Worm (Caenorhabditis elegans): ENCODE results near the gene F59B1.4.
A peak's percentile ranks its signal among the peaks of the same experiment; 100 is the strongest.
"Not testable (repeated sequence)": the region's sequence is repeated elsewhere in the genome, so short reads cannot be mapped to it uniquely, and the experiment has no call there.

F59B1.4 gene

DNA sequence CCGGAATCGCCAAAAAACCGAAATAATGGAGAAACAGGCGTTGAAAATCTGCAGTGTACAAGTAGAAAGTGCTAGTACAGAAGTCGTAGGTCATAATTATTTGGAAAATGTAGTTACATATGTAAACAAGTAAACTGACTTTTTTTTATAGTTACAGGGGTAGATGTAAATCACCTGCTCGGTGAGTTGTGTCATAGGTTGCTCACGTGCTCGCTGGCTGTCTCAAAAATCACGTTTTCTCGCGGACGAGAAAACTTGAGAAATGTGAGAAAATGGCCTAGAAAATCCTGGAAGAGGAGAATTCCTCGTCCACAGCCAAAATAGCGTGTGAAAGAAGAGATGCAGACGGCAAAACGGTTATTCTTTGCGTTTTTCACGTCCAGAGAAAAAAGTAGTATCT, 29.8 kb downstream of the F59B1.4 start, which contains the start of gene srh-212:
TSS of gene srh-212 (minus strand) at position 101 of the 400 bp plus-strand sequence.
- TF ChIP-seq nhr-12 (tag; optimal IDR thresholded peaks at IDR 0.05); ztf-11 (tag; optimal IDR thresholded peaks at IDR 0.05); elt-1 (tag; optimal IDR thresholded peaks at IDR 0.05; ENCODE audit: borderline replicate concordance, insufficient read depth): not testable (repeated sequence)

DNA sequence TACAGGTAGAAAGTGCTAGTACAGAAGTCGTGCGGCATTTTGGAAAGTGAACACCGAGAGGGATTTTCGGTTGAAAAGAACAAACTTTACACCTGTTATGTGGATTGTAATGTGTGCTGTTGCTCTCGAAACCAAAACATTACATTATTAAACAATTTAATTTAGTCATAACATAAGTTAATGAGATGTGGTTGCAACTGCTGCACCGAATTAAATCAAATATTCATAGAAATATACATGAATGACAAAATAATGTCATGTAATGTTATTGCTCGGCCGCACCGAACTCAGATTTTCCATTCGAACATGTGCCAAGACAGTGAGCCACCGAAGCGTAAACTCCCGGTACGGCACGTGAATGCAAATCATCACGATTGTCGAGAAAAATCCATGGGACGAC, 31.9 kb downstream of the F59B1.4 start, which contains the start of gene srh-213:
TSS of gene srh-213 (minus strand) at position 101 of the 400 bp plus-strand sequence.
- no peak for TF ChIP-seq unc-120 (tag; optimal IDR thresholded peaks at IDR 0.05; ENCODE audit: poor library complexity, severe bottlenecking)
- TF ChIP-seq zip-8 (tag; optimal IDR thresholded peaks at IDR 0.05) = no peak
- TF ChIP-seq flh-1 (GFP tag; optimal IDR thresholded peaks at IDR 0.05) = no peak

ce11 chrV:3592099-3592498, 34.7 kb downstream of the F59B1.4 start, which contains the start of gene T22F3.12:
Gene T22F3.12 (minus strand): TSS chrV:3592199.
- no peak for TF ChIP-seq unc-120 (tag; optimal IDR thresholded peaks at IDR 0.05; ENCODE audit: poor library complexity, severe bottlenecking)
- TF ChIP-seq nhr-237 (tag; optimal IDR thresholded peaks at IDR 0.05) = no peak
- TF ChIP-seq elt-1 (tag; optimal IDR thresholded peaks at IDR 0.05; ENCODE audit: borderline replicate concordance, insufficient read depth) = no peak
- no peak for TF ChIP-seq pha-4 (tag; optimal IDR thresholded peaks at IDR 0.05)
- no peak for TF ChIP-seq unc-39 (tag; optimal IDR thresholded peaks at IDR 0.05)

- TF ChIP-seq pha-4 (tag; optimal IDR thresholded peaks at IDR 0.05) (no peak), ceh-83 (GFP tag; optimal IDR thresholded peaks at IDR 0.05) (no peak), ceh-43 (GFP tag; optimal IDR thresholded peaks at IDR 0.05) (no peak), elt-1 (tag; optimal IDR thresholded peaks at IDR 0.05; ENCODE audit: borderline replicate concordance, insufficient read depth) (no peak), nhr-237 (tag; optimal IDR thresholded peaks at IDR 0.05) (no peak), lin-32 (GFP tag; optimal IDR thresholded peaks at IDR 0.05) (no peak), lsy-2 (tag; optimal IDR thresholded peaks at IDR 0.05) (no peak), ztf-11 (tag; optimal IDR thresholded peaks at IDR 0.05) (no peak), ces-1 (GFP tag; optimal IDR thresholded peaks at IDR 0.05) (no peak)
These were observed 38.6 kb downstream of the F59B1.4 start for ce11 chrV:3588223-3588622.

ce11 chrV:3587633-3588032, 39.2 kb downstream of the F59B1.4 start:
- TF ChIP-seq ham-2 (GFP tag; optimal IDR thresholded peaks at IDR 0.05) (no peak), ceh-83 (GFP tag; optimal IDR thresholded peaks at IDR 0.05) (peak; percentile 69), unc-39 (tag; optimal IDR thresholded peaks at IDR 0.05) (no peak), unc-62 (GFP tag; optimal IDR thresholded peaks at IDR 0.05) (no peak), drap-1 (GFP tag; optimal IDR thresholded peaks at IDR 0.05) (peak; percentile 42), bed-3 (GFP tag; optimal IDR thresholded peaks at IDR 0.05) (peak; percentile 40), elt-3 (tag; optimal IDR thresholded peaks at IDR 0.05) (no peak), mab-5 (tag; optimal IDR thresholded peaks at IDR 0.05) (no peak), M03D4.4 (tag; optimal IDR thresholded peaks at IDR 0.05) (peak; percentile 80), unc-120 (tag; optimal IDR thresholded peaks at IDR 0.05; ENCODE audit: poor library complexity, severe bottlenecking) (peak; percentile 28), lin-32 (GFP tag; optimal IDR thresholded peaks at IDR 0.05) (no peak), sem-2 (GFP tag; optimal IDR thresholded peaks at IDR 0.05) (peak; percentile 28), ceh-43 (GFP tag; optimal IDR thresholded peaks at IDR 0.05) (peak; percentile 82), sptf-1 (tag; optimal IDR thresholded peaks at IDR 0.05) (peak; percentile 86), ztf-11 (tag; optimal IDR thresholded peaks at IDR 0.05) (no peak), mls-2 (tag; optimal IDR thresholded peaks at IDR 0.05) (peak; percentile 74), nhr-76 (tag; optimal IDR thresholded peaks at IDR 0.05) (no peak), nhr-28 (tag; optimal IDR thresholded peaks at IDR 0.05) (no peak), elt-1 (tag; optimal IDR thresholded peaks at IDR 0.05; ENCODE audit: borderline replicate concordance, insufficient read depth) (no peak), lsy-2 (tag; optimal IDR thresholded peaks at IDR 0.05) (no peak), blmp-1 (tag; optimal IDR thresholded peaks at IDR 0.05) (no peak), zip-8 (tag; optimal IDR thresholded peaks at IDR 0.05) (no peak), ceh-39 (tag; optimal IDR thresholded peaks at IDR 0.05) (no peak), nhr-12 (tag; optimal IDR thresholded peaks at IDR 0.05) (no peak), pha-4 (tag; optimal IDR thresholded peaks at IDR 0.05) (no peak), cnd-1 (tag; optimal IDR thresholded peaks at IDR 0.05) (peak; percentile 31), nhr-237 (tag; optimal IDR thresholded peaks at IDR 0.05) (no peak), lin-13 (tag; optimal IDR thresholded peaks at IDR 0.05) (no peak), flh-1 (GFP tag; optimal IDR thresholded peaks at IDR 0.05) (peak; percentile 33), mep-1 (tag; optimal IDR thresholded peaks at IDR 0.05) (no peak), nhr-2 (tag; optimal IDR thresholded peaks at IDR 0.05) (no peak), snpc-4 (tag; optimal IDR thresholded peaks at IDR 0.05) (no peak), hlh-1 (tag; optimal IDR thresholded peaks at IDR 0.05) (peak; percentile 27), tbx-8 (GFP tag; optimal IDR thresholded peaks at IDR 0.05) (peak; percentile 1), ces-1 (GFP tag; optimal IDR thresholded peaks at IDR 0.05) (no peak)

Data from whole organism, mixed stage, embryonic.